Fruit fly (Drosophila melanogaster) whole organism, embryonic: ENCODE data around the gene Cht5.

Experiments used
- Adf1 ChIP-seq: fragments of 200-800 bp; sonication (Bioruptor generic); IDR thresholded peaks from 2 replicates; pipeline ENCODE4 v1.3.6; 2022; ENCODE audit warnings: missing biosample characterization, missing genetic modification characterization
- B-H2 ChIP-seq: fragments of 200-800 bp; sonication (Bioruptor generic); optimal IDR thresholded peaks from 2 replicates; lab custom pipeline; 2018; ENCODE audit warnings: missing biosample characterization, mild to moderate bottlenecking, missing genetic modification characterization
- CG10267 ChIP-seq: fragments of 200-800 bp; sonication (Bioruptor generic); optimal IDR thresholded peaks from 2 replicates; lab custom pipeline; 2018; ENCODE audit warnings: missing biosample characterization, mild to moderate bottlenecking, missing genetic modification characterization, moderate library complexity
- CG10654 ChIP-seq: fragments of 200-800 bp; sonication (Bioruptor generic); optimal IDR thresholded peaks from 2 replicates; lab custom pipeline; 2016; ENCODE audit warnings: missing biosample characterization, missing genetic modification characterization
- CG11696 ChIP-seq: fragments of 200-800 bp; sonication (Bioruptor generic); IDR thresholded peaks from 2 replicates; pipeline ENCODE4 v1.3.6; 2022; ENCODE audit warnings: missing biosample characterization, missing genetic modification characterization
- CG12104 ChIP-seq: fragments of 200-800 bp; sonication (Bioruptor generic); optimal IDR thresholded peaks from 3 replicates; lab custom pipeline; 2016; ENCODE audit warnings: missing biosample characterization, missing genetic modification characterization
- CG1603 ChIP-seq: fragments of 200-800 bp; sonication (Bioruptor generic); optimal IDR thresholded peaks from 2 replicates; lab custom pipeline; 2019; ENCODE audit warnings: missing biosample characterization, mild to moderate bottlenecking, missing genetic modification characterization, moderate library complexity
- CG16815 ChIP-seq: fragments of 200-800 bp; sonication (Bioruptor generic); optimal IDR thresholded peaks from 3 replicates; lab custom pipeline; 2017; ENCODE audit warnings: missing biosample characterization, mild to moderate bottlenecking, missing genetic modification characterization
- CG18619 ChIP-seq: fragments of 200-800 bp; sonication (Bioruptor generic); optimal IDR thresholded peaks from 3 replicates; lab custom pipeline; 2017; ENCODE audit warnings: missing biosample characterization, mild to moderate bottlenecking, missing genetic modification characterization
- CG3281 ChIP-seq: fragments of 200-800 bp; sonication (Bioruptor generic); optimal IDR thresholded peaks from 3 replicates; lab custom pipeline; 2017; ENCODE audit warnings: missing biosample characterization, mild to moderate bottlenecking, missing genetic modification characterization
- CG3995 ChIP-seq: fragments of 200-800 bp; sonication (Bioruptor generic); optimal IDR thresholded peaks from 3 replicates; lab custom pipeline; 2016; ENCODE audit warnings: missing biosample characterization, missing genetic modification characterization
- CG4404 ChIP-seq: fragments of 200-800 bp; sonication (Bioruptor generic); IDR thresholded peaks from 2 replicates; pipeline ENCODE4 v1.3.6; 2022; ENCODE audit warnings: missing biosample characterization, missing genetic modification characterization
- CG6272 ChIP-seq: fragments of 200-800 bp; sonication (Bioruptor generic); IDR thresholded peaks from 2 replicates; pipeline ENCODE4 v1.3.6; 2022; ENCODE audit warnings: missing biosample characterization, missing genetic modification characterization
- CG7357 ChIP-seq: fragments of 200-800 bp; sonication (Bioruptor generic); IDR thresholded peaks from 3 replicates; pipeline ENCODE4 v1.3.6; 2022; ENCODE audit warnings: missing biosample characterization, missing genetic modification characterization
- CG7556 ChIP-seq: fragments of 200-800 bp; sonication (Bioruptor generic); optimal IDR thresholded peaks from 2 replicates; lab custom pipeline; 2017; ENCODE audit warnings: missing biosample characterization, mild to moderate bottlenecking, missing genetic modification characterization
- CG8359 ChIP-seq: fragments of 200-800 bp; sonication (Bioruptor generic); optimal IDR thresholded peaks from 2 replicates; lab custom pipeline; 2017; ENCODE audit warnings: missing biosample characterization, mild to moderate bottlenecking, missing genetic modification characterization, borderline replicate concordance
- CG9437 ChIP-seq: fragments of 200-800 bp; sonication (Bioruptor generic); optimal IDR thresholded peaks from 2 replicates; lab custom pipeline; 2018; ENCODE audit warnings: missing biosample characterization, mild to moderate bottlenecking, missing genetic modification characterization
- CG9609 ChIP-seq: fragments of 200-800 bp; sonication (Bioruptor generic); optimal IDR thresholded peaks from 3 replicates; lab custom pipeline; 2016; ENCODE audit warnings: missing biosample characterization, missing genetic modification characterization
- CG9932 ChIP-seq: fragments of 200-800 bp; sonication (Bioruptor generic); IDR thresholded peaks from 2 replicates; pipeline ENCODE4 v1.3.6; 2022; ENCODE audit warnings: missing biosample characterization, missing genetic modification characterization
- D19A ChIP-seq: fragments of 200-800 bp; optimal IDR thresholded peaks from 3 replicates; lab custom pipeline; 2019; ENCODE audit warnings: missing biosample characterization, mild to moderate bottlenecking, missing genetic modification characterization, moderate library complexity
- Fer2 ChIP-seq: fragments of 200-800 bp; sonication (Bioruptor generic); optimal IDR thresholded peaks from 2 replicates; lab custom pipeline; 2018; ENCODE audit warnings: missing biosample characterization, mild to moderate bottlenecking, missing genetic modification characterization, moderate library complexity
- HHEX ChIP-seq: fragments of 200-800 bp; sonication (Bioruptor generic); optimal IDR thresholded peaks from 3 replicates; lab custom pipeline; 2017; ENCODE audit warnings: missing biosample characterization, mild to moderate bottlenecking, missing genetic modification characterization, missing genetic modification reagents
- HLHmδ ChIP-seq: fragments of 200-800 bp; sonication (Bioruptor generic); optimal IDR thresholded peaks from 2 replicates; lab custom pipeline; 2018; ENCODE audit warnings: missing biosample characterization, mild to moderate bottlenecking, missing genetic modification characterization, moderate library complexity
- Hmr ChIP-seq: fragments of 200-800 bp; sonication (Bioruptor generic); optimal IDR thresholded peaks from 3 replicates; lab custom pipeline; 2017; ENCODE audit warnings: mild to moderate bottlenecking, missing biosample characterization, missing genetic modification reagents, missing genetic modification characterization
- Hr3 ChIP-seq: fragments of 200-800 bp; sonication (Bioruptor generic); optimal IDR thresholded peaks from 3 replicates; lab custom pipeline; 2016; ENCODE audit warnings: missing biosample characterization, missing genetic modification characterization
- Lpt ChIP-seq: fragments of >200 bp; optimal IDR thresholded peaks from 2 replicates; lab custom pipeline; 2018; ENCODE audit warnings: missing biosample characterization, missing genetic modification characterization
- Nf-YC ChIP-seq: fragments of 200-800 bp; optimal IDR thresholded peaks from 3 replicates; lab custom pipeline; 2019; ENCODE audit warnings: missing biosample characterization, mild to moderate bottlenecking, missing genetic modification characterization, moderate library complexity
- PHDP ChIP-seq: fragments of 200-800 bp; sonication (Bioruptor generic); optimal IDR thresholded peaks from 3 replicates; lab custom pipeline; 2018; ENCODE audit warnings: missing biosample characterization, mild to moderate bottlenecking, missing genetic modification characterization, moderate library complexity
- Sin3A ChIP-seq: fragments of >200 bp; optimal IDR thresholded peaks from 2 replicates; lab custom pipeline; 2018
- al ChIP-seq: fragments of 200-800 bp; sonication (Bioruptor generic); IDR thresholded peaks from 2 replicates; pipeline ENCODE4 v1.3.6; 2022; ENCODE audit warnings: missing biosample characterization, missing genetic modification characterization
- ase ChIP-seq: fragments of 200-800 bp; sonication (Bioruptor generic); IDR thresholded peaks from 3 replicates; pipeline ENCODE4 v1.3.6; 2022; ENCODE audit warnings: missing biosample characterization, missing genetic modification characterization
- ash1 ChIP-seq: fragments of 200-800 bp; sonication (Bioruptor generic); optimal IDR thresholded peaks from 2 replicates; lab custom pipeline; 2018; ENCODE audit warnings: missing biosample characterization, mild to moderate bottlenecking, missing genetic modification characterization
- btn ChIP-seq: fragments of 200-800 bp; sonication (Bioruptor generic); optimal IDR thresholded peaks from 2 replicates; lab custom pipeline; 2016; ENCODE audit warnings: missing biosample characterization, missing genetic modification characterization
- caup ChIP-seq: fragments of 200-800 bp; sonication (Bioruptor generic); optimal IDR thresholded peaks from 3 replicates; lab custom pipeline; 2017; ENCODE audit warnings: missing biosample characterization, mild to moderate bottlenecking, missing genetic modification characterization, moderate library complexity; ENCODE audit not compliant: severe bottlenecking
- cg ChIP-seq: fragments of 200-800 bp; sonication (Bioruptor generic); optimal IDR thresholded peaks from 3 replicates; lab custom pipeline; 2019; ENCODE audit warnings: missing biosample characterization, mild to moderate bottlenecking, missing genetic modification characterization, moderate library complexity
- chif ChIP-seq, 2 experiments: fragments of 200-800 bp; sonication (Bioruptor generic); optimal IDR thresholded peaks; 3 replicates each; lab custom pipeline; 2016; ENCODE audit warnings: missing biosample characterization in 2 of 2, missing genetic modification characterization in 2 of 2
- cwo ChIP-seq: fragments of 200-800 bp; sonication (Bioruptor generic); optimal IDR thresholded peaks from 3 replicates; lab custom pipeline; 2017; ENCODE audit warnings: missing biosample characterization, missing genetic modification characterization, mild to moderate bottlenecking, moderate library complexity, missing genetic modification reagents
- dpn ChIP-seq, 2 experiments: fragments of 200-800 bp; sonication (Bioruptor generic); optimal IDR thresholded peaks; 3 replicates each; lab custom pipeline; 2016; ENCODE audit warnings: missing biosample characterization in 2 of 2, missing genetic modification characterization in 2 of 2
- gem ChIP-seq: fragments of 200-800 bp; sonication (Bioruptor generic); optimal IDR thresholded peaks from 2 replicates; lab custom pipeline; 2019; ENCODE audit warnings: missing biosample characterization, mild to moderate bottlenecking, missing genetic modification characterization, moderate library complexity
- inv ChIP-seq: fragments of 200-800 bp; sonication (Bioruptor generic); IDR thresholded peaks from 2 replicates; pipeline ENCODE4 v1.3.6; 2022; ENCODE audit warnings: missing biosample characterization, missing genetic modification characterization; ENCODE audit not compliant: partially characterized antibody
- jing ChIP-seq: fragments of 200-800 bp; sonication (Bioruptor generic); optimal IDR thresholded peaks from 2 replicates; lab custom pipeline; 2018; ENCODE audit warnings: missing biosample characterization, mild to moderate bottlenecking, missing genetic modification characterization
- lilli ChIP-seq: fragments of 200-800 bp; sonication (Bioruptor generic); optimal IDR thresholded peaks from 3 replicates; lab custom pipeline; 2016; ENCODE audit warnings: missing biosample characterization, missing genetic modification characterization
- mld ChIP-seq: fragments of 200-800 bp; sonication (Bioruptor generic); IDR thresholded peaks from 3 replicates; pipeline ENCODE4 v1.3.6; 2022; ENCODE audit warnings: missing biosample characterization, missing genetic modification characterization; ENCODE audit not compliant: partially characterized antibody
- nau ChIP-seq: fragments of 200-800 bp; sonication (Bioruptor generic); optimal IDR thresholded peaks from 3 replicates; lab custom pipeline; 2017; ENCODE audit warnings: missing biosample characterization, mild to moderate bottlenecking, missing genetic modification characterization, missing genetic modification reagents
- pfk ChIP-seq: fragments of 200-800 bp; sonication (Bioruptor generic); optimal IDR thresholded peaks from 2 replicates; lab custom pipeline; 2018; ENCODE audit warnings: missing biosample characterization, mild to moderate bottlenecking, missing genetic modification characterization, moderate library complexity
- pzg ChIP-seq: fragments of 200-800 bp; sonication (Bioruptor generic); optimal IDR thresholded peaks from 3 replicates; lab custom pipeline; 2018; ENCODE audit warnings: missing biosample characterization, mild to moderate bottlenecking, missing genetic modification characterization, moderate library complexity
- tap ChIP-seq: fragments of 200-800 bp; optimal IDR thresholded peaks from 3 replicates; lab custom pipeline; 2019; ENCODE audit warnings: missing biosample characterization, mild to moderate bottlenecking, missing genetic modification characterization, moderate library complexity
- tll ChIP-seq, 2 experiments: fragments of 200-800 bp in 1 of 2; fragments of >200 bp in 1 of 2; sonication (Bioruptor generic) in 1 of 2; optimal IDR thresholded peaks; 2 replicates each; lab custom pipeline; 2017 to 2019; ENCODE audit warnings: missing biosample characterization in 2 of 2, missing genetic modification characterization in 2 of 2, mild to moderate bottlenecking in 1 of 2, moderate library complexity in 1 of 2
- unpg ChIP-seq: fragments of 200-800 bp; sonication (Bioruptor generic); optimal IDR thresholded peaks from 3 replicates; lab custom pipeline; 2018; ENCODE audit warnings: missing biosample characterization, mild to moderate bottlenecking, missing genetic modification characterization, moderate library complexity

Gene Cht5

dm6 chr3R:13799567-13800429 lies 32.4 kb downstream of the Cht5 start (continued):
- peak; percentile 28 for TF ChIP-seq PHDP (tag; lab: Kevin White, UChicago)
- no peak for TF ChIP-seq B-H2 (GFP tag; lab: Kevin White, UChicago)
- no peak for TF ChIP-seq nau (GFP tag; lab: Kevin White, UChicago)
- no peak for TF ChIP-seq CG9437 (GFP tag; lab: Kevin White, UChicago)
- no peak for TF ChIP-seq Adf1 (GFP tag; lab: Robert Waterston, UW)
- TF ChIP-seq ase (GFP tag; lab: Robert Waterston, UW): no peak
- TF ChIP-seq CG11696 (GFP tag; lab: Robert Waterston, UW): no peak
- no peak for TF ChIP-seq lilli
- TF ChIP-seq D19A: peak; percentile 44
- peak; percentile 27 for TF ChIP-seq Hmr (GFP tag; lab: Kevin White, UChicago)
- no peak for TF ChIP-seq Fer2 (tag; lab: Kevin White, UChicago)
- no peak for TF ChIP-seq CG9932 (GFP tag; lab: Robert Waterston, UW)
- TF ChIP-seq CG6272: no peak
- no peak for TF ChIP-seq mld (GFP tag; lab: Robert Waterston, UW)
- no peak for TF ChIP-seq CG9609 (GFP tag; lab: Kevin White, UChicago)
- TF ChIP-seq unpg (GFP tag; lab: Kevin White, UChicago): peak; percentile 60
- no peak for TF ChIP-seq Lpt (GFP tag; lab: Kevin White, UChicago)
- peak; percentile 18 for TF ChIP-seq caup (GFP tag; lab: Kevin White, UChicago)
- peak; percentile 64 for TF ChIP-seq CG7556
- TF ChIP-seq CG8359 (GFP tag; lab: Kevin White, UChicago): peak; percentile 9
- peak; percentile 24 for TF ChIP-seq CG16815
- TF ChIP-seq cwo (GFP tag; lab: Kevin White, UChicago): no peak
- no peak for TF ChIP-seq al (GFP tag; lab: Robert Waterston, UW)
- TF ChIP-seq CG3995 (GFP tag; lab: Kevin White, UChicago): no peak
- TF ChIP-seq Sin3A (lab: Kevin White, UChicago): no peak
- peak; percentile 19 for TF ChIP-seq Hr3
- peak; percentile 4 for TF ChIP-seq CG3281 (GFP tag; lab: Kevin White, UChicago)
- no peak for TF ChIP-seq inv
- no peak for TF ChIP-seq CG1603 (tag; lab: Kevin White, UChicago)
- TF ChIP-seq ash1: no peak
- no peak for TF ChIP-seq cg (GFP tag; lab: Kevin White, UChicago)
- TF ChIP-seq Nf-YC (tag; lab: Kevin White, UChicago): no peak
- peak; percentile 72 for TF ChIP-seq CG10267
- peak; percentile 77 for TF ChIP-seq gem (tag; lab: Kevin White, UChicago)
- peak; percentile 22 for TF ChIP-seq HHEX (GFP tag; lab: Kevin White, UChicago)
- TF ChIP-seq tll (GFP tag; optimal IDR thresholded peaks at IDR 0.05; lab: Kevin White, UChicago): no peak
- no peak for TF ChIP-seq jing (GFP tag; lab: Kevin White, UChicago)
- no peak for TF ChIP-seq HLHmδ (GFP tag; lab: Kevin White, UChicago)
- no peak for TF ChIP-seq chif (GFP tag; optimal IDR thresholded peaks at IDR 0.05; lab: Kevin White, UChicago)
- no peak for TF ChIP-seq CG7357 (GFP tag; lab: Robert Waterston, UW)
- no peak for TF ChIP-seq pzg (GFP tag; lab: Kevin White, UChicago)
- TF ChIP-seq CG10654 (GFP tag; lab: Kevin White, UChicago): no peak
- no peak for TF ChIP-seq pfk (GFP tag; lab: Kevin White, UChicago)
- no peak for TF ChIP-seq btn (GFP tag; lab: Kevin White, UChicago)
- peak in 1 of 2 experiments; percentile 3 for TF ChIP-seq dpn (GFP tag; optimal IDR thresholded peaks at IDR 0.05; lab: Kevin White, UChicago)
- peak; percentile 18 for TF ChIP-seq CG18619 (GFP tag; lab: Kevin White, UChicago)
- TF ChIP-seq CG4404 (GFP tag; lab: Robert Waterston, UW): peak; percentile 41
- TF ChIP-seq tap (tag; lab: Kevin White, UChicago): peak; percentile 25
- no peak for TF ChIP-seq CG12104 (GFP tag; lab: Kevin White, UChicago)
